Worm (Caenorhabditis elegans) whole organism, L4/young adult: ENCODE results near the gene C05C10.8.

Source experiments
- W03F9.2 ChIP-seq: fragments of 150-350 bp; optimal IDR thresholded peaks from 2 replicates; lab custom pipeline; 2014; ENCODE audit warnings: missing biosample characterization, missing genetic modification characterization
- dao-5 ChIP-seq: sonication (generic microtip); optimal IDR thresholded peaks from 2 replicates; lab custom pipeline; 2016; ENCODE audit warnings: missing genotype, missing genetic modification characterization, moderate library complexity, missing compliant biosample characterization

DNA sequence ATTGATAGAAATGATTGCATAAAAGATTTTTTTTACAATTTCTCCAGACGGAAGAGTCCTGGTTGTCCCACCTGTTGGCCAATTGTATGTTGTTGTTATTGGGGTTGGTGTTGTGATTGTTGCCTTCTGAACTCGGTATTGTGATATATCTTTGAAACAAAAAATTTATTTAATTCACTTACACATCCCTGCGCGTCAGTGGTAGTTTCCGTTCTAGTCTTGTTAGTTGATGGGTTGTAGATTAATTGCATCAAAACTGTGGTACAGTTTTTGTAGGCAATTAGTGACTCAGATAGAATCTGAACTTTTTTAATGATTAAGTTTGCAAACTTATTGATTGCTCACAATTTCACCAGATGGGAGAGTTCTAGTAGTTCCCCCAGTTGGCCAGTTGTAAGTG, 13.3 kb downstream of the C05C10.8 start:
- TF ChIP-seq dao-5 (tag; lab: Kevin White, UChicago): no peak
- no peak for TF ChIP-seq W03F9.2 (tag; lab: Kevin White, UChicago)
